Fruit fly (Drosophila melanogaster): Measurements from ENCODE around the gene dmrt99B.
A peak's percentile ranks its signal among the peaks of the same experiment; 100 is the strongest.

dmrt99B gene

DNA sequence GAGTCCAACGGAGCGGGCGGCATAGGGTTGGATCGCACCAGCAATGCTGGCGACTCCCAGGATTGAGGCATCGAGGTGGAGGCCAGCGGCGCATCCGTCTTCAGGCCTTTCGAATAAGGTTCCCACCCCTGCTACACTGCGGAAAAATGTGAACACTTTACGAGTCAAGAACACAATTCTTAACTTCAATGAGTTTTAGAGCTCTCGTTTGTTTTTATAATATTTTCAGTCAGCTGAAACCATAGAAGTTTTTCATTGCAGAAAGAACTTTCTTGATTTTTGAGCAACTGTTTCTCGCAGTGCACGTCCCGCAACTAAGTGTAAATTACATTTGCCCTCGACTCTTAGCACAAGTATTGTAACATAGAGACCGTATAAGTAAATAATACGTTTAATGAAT lies 4.0 kb downstream of the dmrt99B start (continued):
- TF ChIP-seq row (GFP tag; IDR thresholded peaks at IDR 0.05) (peak; percentile 33; the same call in 2 of the 3 replicates), CG13624 (GFP tag; optimal IDR thresholded peaks at IDR 0.05) (no peak), CG9932 (GFP tag; IDR thresholded peaks at IDR 0.05) (no peak), HLH4C (GFP tag; IDR thresholded peaks at IDR 0.05; ENCODE audit: partially characterized antibody) (no peak), phol (tag; optimal IDR thresholded peaks at IDR 0.05) (peak; percentile 48), slou (GFP tag; optimal IDR thresholded peaks at IDR 0.05) (no peak), dan (GFP tag; IDR thresholded peaks at IDR 0.05) (peak; percentile 18; the same call in 1 of the 2 replicates), Nf-YC (tag; optimal IDR thresholded peaks at IDR 0.05) (no peak), CG1602 (GFP tag; optimal IDR thresholded peaks at IDR 0.05) (peak; percentile 18), crp (GFP tag; optimal IDR thresholded peaks at IDR 0.05) (no peak), Ets65A (GFP tag) (no peak), H2.0 (GFP tag; IDR thresholded peaks at IDR 0.05) (peak; percentile 40; the same call in 1 of the 2 replicates), Blimp-1 (GFP tag; optimal IDR thresholded peaks at IDR 0.05) (peak; percentile 17), CG17328 (GFP tag; IDR thresholded peaks at IDR 0.05) (peak; percentile 71), bab2 (GFP tag; optimal IDR thresholded peaks at IDR 0.05) (no peak), Xrp1 (GFP tag; IDR thresholded peaks at IDR 0.05) (peak; percentile 60; the same call in 1 of the 2 replicates), CG9727 (GFP tag; optimal IDR thresholded peaks at IDR 0.05) (peak; percentile 59), Med (GFP tag) (peak; percentile 68), CG11504 (tag; optimal IDR thresholded peaks at IDR 0.05) (peak; percentile 17), CG12155 (GFP tag; optimal IDR thresholded peaks at IDR 0.05) (no peak), CG4424 (GFP tag; optimal IDR thresholded peaks at IDR 0.05) (peak; percentile 36), CG2120 (GFP tag; optimal IDR thresholded peaks at IDR 0.05) (no peak), lmd (GFP tag; IDR thresholded peaks at IDR 0.05) (peak; percentile 19; the same call in 1 of the 2 replicates), Chrac-16 (GFP tag; optimal IDR thresholded peaks at IDR 0.05) (peak; percentile 34), scrt (GFP tag; optimal IDR thresholded peaks at IDR 0.05) (no peak), Ssrp (tag; optimal IDR thresholded peaks at IDR 0.05) (peak; percentile 42), CG3847 (GFP tag; IDR thresholded peaks at IDR 0.05) (no peak), gsb (GFP tag; IDR thresholded peaks at IDR 0.05) (no peak), CG43689 (GFP tag; IDR thresholded peaks at IDR 0.05) (no peak), danr (GFP tag; IDR thresholded peaks at IDR 0.05) (no peak), sr (GFP tag; IDR thresholded peaks at IDR 0.05) (no peak), CG1233 (GFP tag; optimal IDR thresholded peaks at IDR 0.05) (no peak), CG12769 (tag; optimal IDR thresholded peaks at IDR 0.05) (no peak), CG3281 (GFP tag; optimal IDR thresholded peaks at IDR 0.05) (no peak), pb (GFP tag; optimal IDR thresholded peaks at IDR 0.05) (no peak), dati (GFP tag; IDR thresholded peaks at IDR 0.05) (no peak), CG2712 (tag; optimal IDR thresholded peaks at IDR 0.05) (peak; percentile 55), prd (optimal IDR thresholded peaks at IDR 0.05) (no peak), prd (GFP tag; IDR thresholded peaks at IDR 0.05) (peak; percentile 79), CG3726 (GFP tag; IDR thresholded peaks at IDR 0.05) (no peak), CG11696 (GFP tag; IDR thresholded peaks at IDR 0.05) (no peak), lola (GFP tag; optimal IDR thresholded peaks at IDR 0.05) (peak in 1 of 3 experiments; percentile 28), CG7987 (GFP tag; optimal IDR thresholded peaks at IDR 0.05) (no peak), chif (GFP tag; optimal IDR thresholded peaks at IDR 0.05) (peak; percentile 21 to 50), CG10267 (tag; optimal IDR thresholded peaks at IDR 0.05) (peak; percentile 42), CG17385 (GFP tag; optimal IDR thresholded peaks at IDR 0.05) (no peak), CG17802 (tag; optimal IDR thresholded peaks at IDR 0.05) (peak; percentile 21), Hand (GFP tag; optimal IDR thresholded peaks at IDR 0.05) (no peak), sisA (GFP tag; IDR thresholded peaks at IDR 0.05) (peak; percentile 34), CG10147 (GFP tag; optimal IDR thresholded peaks at IDR 0.05) (no peak), D19B (GFP tag; optimal IDR thresholded peaks at IDR 0.05) (no peak)

Data from whole organism, embryonic.